Worm (Caenorhabditis elegans) whole organism, dauer: ENCODE data around the gene Y69A2AR.46.

Experiments
- unc-62 ChIP-seq: sonication (generic microtip); optimal IDR thresholded peaks from 2 replicates; lab custom pipeline; 2017; ENCODE audit warnings: missing biosample characterization, missing genetic modification reagents, missing genetic modification characterization

Gene Y69A2AR.46

ce11 chrIV:2561358-2561757 lies at the start of gene Y69A2AR.46:
Y69A2AR.46 (plus strand) TSS chrIV:2561658.
- no peak for TF ChIP-seq unc-62 (GFP tag; lab: Kevin White, UChicago)

- TF ChIP-seq unc-62 (GFP tag; lab: Kevin White, UChicago) = no peak
Measured at ce11 chrIV:2526836-2527235, 34.6 kb upstream of the Y69A2AR.46 start.

DNA sequence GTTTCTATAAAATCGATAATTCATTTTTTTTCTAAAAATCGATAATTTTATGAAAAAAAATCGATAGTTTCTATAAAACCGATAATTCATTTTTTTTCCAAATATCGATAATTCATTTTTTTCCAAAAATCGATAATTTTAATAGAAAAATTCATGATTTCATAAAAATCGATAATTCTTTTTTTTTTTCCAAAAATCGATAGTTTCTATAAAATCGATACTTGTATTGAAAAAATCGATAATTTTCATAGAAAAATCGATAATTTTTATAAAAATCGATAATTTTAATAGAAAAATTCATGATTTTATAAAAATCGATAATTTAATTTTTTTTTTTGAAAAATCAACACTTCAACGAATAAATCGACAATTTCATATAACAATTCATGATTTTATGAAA lies 32.2 kb upstream of the Y69A2AR.46 start:
- no peak for TF ChIP-seq unc-62 (GFP tag; lab: Kevin White, UChicago)

ce11 chrIV:2530285-2530684 lies 31.2 kb upstream of the Y69A2AR.46 start:
- TF ChIP-seq unc-62 (GFP tag; lab: Kevin White, UChicago) = no peak

DNA sequence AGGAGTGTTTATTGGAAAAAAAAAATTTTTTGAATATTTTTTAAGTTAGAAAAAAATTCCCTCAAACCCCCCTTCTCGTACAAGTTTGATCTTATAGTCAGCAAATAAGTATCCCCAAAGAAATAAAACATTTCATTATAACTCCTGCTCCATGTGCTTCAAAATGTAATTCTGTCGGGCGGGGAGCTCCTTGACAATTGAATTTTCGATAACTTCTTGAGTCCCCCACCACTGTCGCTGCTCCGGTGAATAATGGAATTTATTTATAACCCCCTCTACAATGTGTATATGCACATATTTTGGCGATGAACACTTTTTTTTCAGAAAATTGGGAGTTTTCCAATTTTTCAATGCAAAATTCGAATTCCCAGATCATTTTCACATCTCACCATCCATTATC lies 23.7 kb upstream of the Y69A2AR.46 start:
- TF ChIP-seq unc-62 (GFP tag; lab: Kevin White, UChicago) = no peak

ce11 chrIV:2542001-2542400 lies 19.5 kb upstream of the Y69A2AR.46 start, which contains the start of gene sprr-3:
sprr-3 (plus strand) TSS chrIV:2542301.
- TF ChIP-seq unc-62 (GFP tag; lab: Kevin White, UChicago) = no peak

- no peak for TF ChIP-seq unc-62 (GFP tag; lab: Kevin White, UChicago)
Measured at ce11 chrIV:2548766-2549165, 12.7 kb upstream of the Y69A2AR.46 start.

ce11 chrIV:2549542-2549941 lies 11.9 kb upstream of the Y69A2AR.46 start:
- no peak for TF ChIP-seq unc-62 (GFP tag; lab: Kevin White, UChicago)

DNA sequence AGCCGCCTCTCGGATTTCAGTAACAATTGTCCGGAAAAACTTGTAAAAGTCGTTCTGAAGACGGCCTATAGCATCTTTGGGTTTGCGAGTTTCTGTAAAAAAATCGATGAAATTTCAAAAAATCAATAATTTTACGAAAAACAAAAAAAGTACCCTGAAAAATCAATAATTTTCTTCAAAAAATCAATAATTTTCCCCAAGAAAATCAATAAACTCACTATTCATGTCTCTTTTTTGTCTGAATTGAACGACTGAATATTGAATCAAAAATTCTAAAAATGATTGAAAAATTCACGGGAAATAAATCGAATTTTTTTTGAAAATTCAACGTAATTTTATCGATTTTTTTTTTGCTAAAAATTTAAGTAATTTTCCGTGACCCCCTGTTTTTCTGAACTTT lies 10.0 kb upstream of the Y69A2AR.46 start, which contains the start of gene Y69A2AR.23:
TSS of gene Y69A2AR.23 (minus strand) at position 267 of the 400 bp plus-strand sequence.
- no peak for TF ChIP-seq unc-62 (GFP tag; lab: Kevin White, UChicago)

- no peak for TF ChIP-seq unc-62 (GFP tag; lab: Kevin White, UChicago)
Measured at ce11 chrIV:2551838-2552237, 9.6 kb upstream of the Y69A2AR.46 start.

DNA sequence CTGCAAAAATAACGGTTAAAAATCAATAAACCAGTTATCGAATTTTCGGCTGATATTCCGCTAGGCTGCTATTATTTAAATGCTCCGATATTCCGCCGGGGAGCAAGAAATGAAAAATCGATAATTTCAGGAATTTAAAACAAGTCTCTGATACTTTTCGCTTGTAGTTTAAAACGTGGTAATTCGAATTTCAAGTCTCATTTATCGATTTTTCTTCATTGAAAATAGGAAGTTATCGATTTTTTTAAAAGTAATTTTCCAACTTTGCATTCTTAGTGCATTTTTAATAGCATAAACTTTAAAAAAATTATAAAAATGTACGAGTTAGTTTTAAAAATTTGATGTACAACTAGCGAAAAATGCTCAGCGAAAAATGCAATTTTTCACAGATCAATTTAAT lies 9.2 kb upstream of the Y69A2AR.46 start:
- TF ChIP-seq unc-62 (GFP tag; lab: Kevin White, UChicago) = no peak

ce11 chrIV:2552855-2553254 lies 8.6 kb upstream of the Y69A2AR.46 start:
- TF ChIP-seq unc-62 (GFP tag; lab: Kevin White, UChicago) = no peak

DNA sequence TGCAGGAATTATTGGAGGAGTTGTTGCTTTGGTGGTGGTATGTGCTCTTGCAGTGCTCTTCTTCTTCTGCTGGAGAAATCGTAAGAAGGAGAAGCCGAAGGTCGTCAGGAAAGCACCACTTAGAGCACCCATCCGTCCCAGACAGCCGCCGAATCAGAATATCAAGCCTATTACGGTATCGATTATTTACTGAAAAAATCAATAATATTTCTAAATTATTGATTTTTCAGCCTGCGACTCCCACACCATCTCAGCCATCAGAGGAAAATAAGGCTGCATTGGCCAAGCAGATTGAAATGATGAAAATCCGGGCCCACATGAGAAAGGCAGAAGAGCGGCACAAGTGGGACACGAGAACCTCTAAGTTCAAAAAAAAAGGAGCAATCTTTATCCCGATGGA lies 5.2 kb upstream of the Y69A2AR.46 start:
- no peak for TF ChIP-seq unc-62 (GFP tag; lab: Kevin White, UChicago)

DNA sequence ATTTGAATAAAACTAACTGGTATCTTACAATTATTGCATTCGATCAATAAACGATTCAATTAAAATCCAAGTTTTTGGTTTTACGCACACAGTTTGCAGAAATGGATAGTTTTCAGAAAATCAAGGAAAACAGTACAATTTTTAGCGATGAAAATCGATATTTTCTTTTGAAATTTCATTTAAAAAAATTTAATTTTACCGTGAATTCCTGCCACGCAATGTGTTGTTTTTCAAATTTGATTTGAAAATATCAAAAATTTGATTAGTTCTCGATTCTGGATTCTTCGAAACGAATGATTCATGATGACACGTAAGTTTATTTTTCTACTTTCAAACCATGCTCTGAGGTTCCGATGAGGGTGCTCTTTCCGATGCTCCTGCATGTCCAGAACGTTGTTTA lies 613 bp downstream of the Y69A2AR.46 start, which contains the start of gene Y69A2AR.50:
TSS of gene Y69A2AR.50 (plus strand) at position 301 of the 400 bp plus-strand sequence.
- no peak for TF ChIP-seq unc-62 (GFP tag; lab: Kevin White, UChicago)

ce11 chrIV:2563969-2564368 lies 2.5 kb downstream of the Y69A2AR.46 start, which contains the start of gene Y69A2AR.24:
Y69A2AR.24 (minus strand) TSS chrIV:2564069.
- TF ChIP-seq unc-62 (GFP tag; lab: Kevin White, UChicago) = no peak

DNA sequence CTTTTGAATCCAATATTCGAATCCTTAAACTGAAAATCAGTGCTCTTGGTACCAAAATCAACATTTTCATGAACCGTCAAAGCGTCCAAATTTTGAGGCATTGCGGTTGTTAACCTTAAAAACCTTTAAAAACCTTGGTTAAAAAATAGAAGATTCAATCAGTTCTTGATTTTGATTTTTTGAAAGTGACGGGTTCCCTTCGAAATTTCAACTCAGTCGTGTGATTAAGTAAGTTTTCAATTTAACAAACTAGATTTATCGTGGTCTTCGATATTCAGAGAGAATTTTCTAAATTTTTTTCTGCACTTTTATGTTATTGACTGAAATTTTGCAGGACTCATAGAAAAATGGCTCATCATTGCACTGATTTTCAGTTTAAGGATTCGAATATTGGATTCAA lies 6.8 kb downstream of the Y69A2AR.46 start, which contains the start of the genes Y69A2AR.25 and Y69A2AR.12:
TSS of gene Y69A2AR.25 (minus strand) at position 101 of the 400 bp plus-strand sequence.
TSS of gene Y69A2AR.12 (plus strand) at position 348 of the 400 bp plus-strand sequence.
- no peak for TF ChIP-seq unc-62 (GFP tag; lab: Kevin White, UChicago)

DNA sequence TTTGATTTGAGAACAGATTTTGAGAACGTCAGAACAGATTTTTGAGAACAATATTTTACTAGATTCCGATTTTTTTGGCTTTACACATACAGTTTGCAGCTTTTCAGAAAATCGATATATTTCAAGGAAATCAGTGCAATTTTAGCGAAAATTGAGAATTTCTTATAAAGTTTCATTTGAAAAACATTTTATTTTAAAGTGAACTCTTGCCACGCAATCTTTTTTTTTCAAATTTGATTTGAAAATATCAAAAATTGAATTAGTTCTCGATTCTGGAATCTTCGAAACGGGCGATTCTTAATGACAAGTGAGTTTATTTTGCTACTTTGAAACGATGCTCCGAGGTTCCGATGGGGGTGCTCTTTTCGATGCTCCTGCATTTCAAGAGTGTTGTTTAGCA lies 10.6 kb downstream of the Y69A2AR.46 start, which contains the start of gene Y69A2AR.51:
TSS of gene Y69A2AR.51 (plus strand) at position 301 of the 400 bp plus-strand sequence.
- TF ChIP-seq unc-62 (GFP tag; lab: Kevin White, UChicago) = no peak
